Fruit fly (Drosophila melanogaster) whole organism, prepupa: ENCODE data around the gene RhoGEF4.

Experiments
- Blimp-1 ChIP-seq: fragments of 200-800 bp; sonication (Bioruptor generic); optimal IDR thresholded peaks from 3 replicates; lab custom pipeline; 2017; ENCODE audit warnings: missing biosample characterization, missing genetic modification characterization, mild to moderate bottlenecking, moderate library complexity, missing genetic modification reagents
- CG10631 ChIP-seq: fragments of 200-800 bp; sonication (Bioruptor generic); optimal IDR thresholded peaks from 2 replicates; lab custom pipeline; 2016; ENCODE audit warnings: missing biosample characterization, missing genetic modification characterization
- CG10669 ChIP-seq: fragments of 200-800 bp; sonication (Bioruptor generic); optimal IDR thresholded peaks from 3 replicates; lab custom pipeline; 2018; ENCODE audit warnings: missing biosample characterization, mild to moderate bottlenecking, missing genetic modification characterization, moderate library complexity
- CG11294 ChIP-seq: fragments of 200-800 bp; sonication (Bioruptor generic); IDR thresholded peaks from 2 replicates; pipeline ENCODE4 v1.3.6; 2022; ENCODE audit warnings: missing biosample characterization, missing genetic modification characterization
- CG11762 ChIP-seq: fragments of 200-800 bp; sonication (Bioruptor generic); optimal IDR thresholded peaks from 3 replicates; lab custom pipeline; 2016; ENCODE audit warnings: missing biosample characterization, missing genetic modification characterization; ENCODE audit not compliant: insufficient read depth
- CG11902 ChIP-seq: fragments of 200-800 bp; sonication (Bioruptor generic); optimal IDR thresholded peaks from 3 replicates; lab custom pipeline; 2016; ENCODE audit warnings: missing biosample characterization, missing genetic modification characterization
- CG1621 ChIP-seq: fragments of 200-800 bp; sonication (Bioruptor generic); optimal IDR thresholded peaks from 3 replicates; lab custom pipeline; 2018; ENCODE audit warnings: missing biosample characterization, mild to moderate bottlenecking, missing genetic modification characterization
- CG31627 ChIP-seq: fragments of 200-800 bp; sonication (Bioruptor generic); optimal IDR thresholded peaks from 3 replicates; lab custom pipeline; 2016; ENCODE audit warnings: missing biosample characterization, missing genetic modification characterization
- CG32006 ChIP-seq: fragments of 200-800 bp; sonication (Bioruptor generic); optimal IDR thresholded peaks from 3 replicates; lab custom pipeline; 2017; ENCODE audit warnings: missing biosample characterization, mild to moderate bottlenecking, missing genetic modification characterization
- CG34406 ChIP-seq: fragments of 200-800 bp; sonication (Bioruptor generic); optimal IDR thresholded peaks from 3 replicates; lab custom pipeline; 2016; ENCODE audit warnings: missing biosample characterization, missing genetic modification characterization
- CG3919 ChIP-seq: fragments of 200-800 bp; sonication (Bioruptor generic); optimal IDR thresholded peaks from 3 replicates; lab custom pipeline; 2016; ENCODE audit warnings: missing biosample characterization, missing genetic modification characterization
- CG4318 ChIP-seq: fragments of 200-800 bp; sonication (Bioruptor generic); optimal IDR thresholded peaks from 3 replicates; lab custom pipeline; 2017; ENCODE audit warnings: missing biosample characterization, mild to moderate bottlenecking, missing genetic modification characterization
- CG6163 ChIP-seq: fragments of 200-800 bp; sonication (Bioruptor generic); IDR thresholded peaks from 3 replicates; pipeline ENCODE4 v1.3.6; 2022; ENCODE audit warnings: missing biosample characterization, missing genetic modification characterization
- CG6276 ChIP-seq: fragments of 200-800 bp; sonication (Bioruptor generic); optimal IDR thresholded peaks from 2 replicates; lab custom pipeline; 2017; ENCODE audit warnings: missing biosample characterization, mild to moderate bottlenecking, missing genetic modification characterization
- CG6792 ChIP-seq: fragments of 200-800 bp; sonication (Bioruptor generic); optimal IDR thresholded peaks from 3 replicates; lab custom pipeline; 2016; ENCODE audit warnings: missing biosample characterization, missing genetic modification characterization
- CG7368 ChIP-seq: fragments of 200-800 bp; sonication (Bioruptor generic); optimal IDR thresholded peaks from 3 replicates; lab custom pipeline; 2016; ENCODE audit warnings: missing biosample characterization, missing genetic modification characterization
- CG8119 ChIP-seq: fragments of 200-800 bp; sonication (Bioruptor generic); IDR thresholded peaks from 3 replicates; pipeline ENCODE4 v1.3.6; 2022; ENCODE audit warnings: missing biosample characterization, missing genetic modification characterization
- CG8319 ChIP-seq: fragments of 200-800 bp; sonication (Bioruptor generic); optimal IDR thresholded peaks from 3 replicates; lab custom pipeline; 2016; ENCODE audit warnings: missing biosample characterization, missing genetic modification characterization
- CG9139 ChIP-seq: fragments of 200-800 bp; sonication (Bioruptor generic); optimal IDR thresholded peaks from 3 replicates; lab custom pipeline; 2017; ENCODE audit warnings: missing biosample characterization, mild to moderate bottlenecking, missing genetic modification characterization
- Eip75B ChIP-seq: fragments of 200-800 bp; sonication (Bioruptor generic); optimal IDR thresholded peaks from 3 replicates; lab custom pipeline; 2016; ENCODE audit warnings: missing biosample characterization, missing genetic modification characterization
- Eip78C ChIP-seq: fragments of 200-800 bp; sonication (Bioruptor generic); peaks from one replicate; lab custom pipeline; 2016; ENCODE audit warnings: missing biosample characterization, missing genetic modification characterization
- Ets21C ChIP-seq: fragments of 200-800 bp; sonication (Bioruptor generic); optimal IDR thresholded peaks from 3 replicates; lab custom pipeline; 2016; ENCODE audit warnings: missing biosample characterization, missing genetic modification characterization
- Ets96B ChIP-seq: fragments of 200-800 bp; optimal IDR thresholded peaks from 2 replicates; lab custom pipeline; 2019; ENCODE audit warnings: missing biosample characterization, mild to moderate bottlenecking, missing genetic modification characterization, moderate library complexity
- Hr38 ChIP-seq: sonication (Bioruptor generic); optimal IDR thresholded peaks from 2 replicates; lab custom pipeline; 2016; ENCODE audit warnings: missing biosample characterization, missing genetic modification characterization
- Lpt ChIP-seq: fragments of 200-800 bp; sonication (Bioruptor generic); optimal IDR thresholded peaks from 3 replicates; lab custom pipeline; 2016; ENCODE audit warnings: missing biosample characterization, missing genetic modification characterization
- Met ChIP-seq: fragments of 200-800 bp; sonication (Bioruptor generic); optimal IDR thresholded peaks from 3 replicates; lab custom pipeline; 2016; ENCODE audit warnings: missing biosample characterization, missing genetic modification characterization
- OdsH ChIP-seq: fragments of 200-800 bp; sonication (Bioruptor generic); optimal IDR thresholded peaks from 3 replicates; lab custom pipeline; 2016; ENCODE audit warnings: missing biosample characterization, missing genetic modification characterization
- Smox ChIP-seq: fragments of 200-800 bp; sonication (Bioruptor generic); optimal IDR thresholded peaks from 3 replicates; lab custom pipeline; 2016; ENCODE audit warnings: missing biosample characterization, missing genetic modification characterization
- Sox102F ChIP-seq: fragments of 200-800 bp; sonication (Bioruptor generic); optimal IDR thresholded peaks from 2 replicates; lab custom pipeline; 2016; ENCODE audit warnings: missing biosample characterization, mild to moderate bottlenecking, missing genetic modification characterization
- Sox14 ChIP-seq: fragments of 200-800 bp; sonication (Bioruptor generic); optimal IDR thresholded peaks from 3 replicates; lab custom pipeline; 2016; ENCODE audit warnings: missing biosample characterization, missing genetic modification characterization
- Sox15 ChIP-seq: fragments of 200-800 bp; sonication (Bioruptor generic); optimal IDR thresholded peaks from 3 replicates; lab custom pipeline; 2016; ENCODE audit warnings: missing biosample characterization, missing genetic modification characterization
- achi ChIP-seq: fragments of 200-800 bp; sonication (Bioruptor generic); optimal IDR thresholded peaks from 3 replicates; lab custom pipeline; 2016; ENCODE audit warnings: missing biosample characterization, missing genetic modification characterization
- acj6 ChIP-seq: fragments of 200-800 bp; sonication (Bioruptor generic); optimal IDR thresholded peaks from 3 replicates; lab custom pipeline; 2016; ENCODE audit warnings: missing biosample characterization, missing genetic modification characterization
- cyc ChIP-seq: fragments of 200-800 bp; sonication (Bioruptor generic); optimal IDR thresholded peaks from 3 replicates; lab custom pipeline; 2016; ENCODE audit warnings: missing biosample characterization, missing genetic modification characterization
- dac ChIP-seq: fragments of 200-800 bp; sonication (Bioruptor generic); optimal IDR thresholded peaks from 2 replicates; lab custom pipeline; 2017; ENCODE audit warnings: missing biosample characterization, mild to moderate bottlenecking, missing genetic modification characterization
- dsx ChIP-seq: fragments of 200-800 bp; optimal IDR thresholded peaks from 3 replicates; lab custom pipeline; 2019; ENCODE audit warnings: missing biosample characterization, mild to moderate bottlenecking, missing genetic modification characterization, moderate library complexity; ENCODE audit not compliant: poor library complexity, severe bottlenecking
- eg ChIP-seq: fragments of 200-800 bp; sonication (Bioruptor generic); IDR thresholded peaks from 3 replicates; pipeline ENCODE4 v1.3.6; 2022; ENCODE audit warnings: missing biosample characterization, missing genetic modification characterization
- fd59A ChIP-seq: fragments of 200-800 bp; sonication (Bioruptor generic); optimal IDR thresholded peaks from 2 replicates; lab custom pipeline; 2017; ENCODE audit warnings: missing biosample characterization, mild to moderate bottlenecking, missing genetic modification characterization, missing genetic modification reagents
- fd85E ChIP-seq: fragments of 200-800 bp; sonication (Bioruptor generic); optimal IDR thresholded peaks from 3 replicates; lab custom pipeline; 2016; ENCODE audit warnings: missing biosample characterization, missing genetic modification characterization
- fkh ChIP-seq: fragments of 200-800 bp; sonication (Bioruptor generic); optimal IDR thresholded peaks from 3 replicates; lab custom pipeline; 2017; ENCODE audit warnings: missing biosample characterization, mild to moderate bottlenecking, missing genetic modification characterization, moderate library complexity
- lz ChIP-seq: fragments of 200-800 bp; sonication (Bioruptor generic); optimal IDR thresholded peaks from 3 replicates; lab custom pipeline; 2016; ENCODE audit warnings: missing biosample characterization, missing genetic modification characterization
- net ChIP-seq: fragments of 200-800 bp; sonication (Bioruptor generic); optimal IDR thresholded peaks from 3 replicates; lab custom pipeline; 2016; ENCODE audit warnings: missing biosample characterization, missing genetic modification characterization
- pdm3 ChIP-seq: fragments of 200-800 bp; sonication (Bioruptor generic); optimal IDR thresholded peaks from 3 replicates; lab custom pipeline; 2016; ENCODE audit warnings: missing biosample characterization, missing genetic modification characterization
- salr ChIP-seq, 2 experiments: fragments of 200-800 bp; sonication (Bioruptor generic); optimal IDR thresholded peaks; 3 replicates each; lab custom pipeline; 2016 to 2018; ENCODE audit warnings: missing biosample characterization in 2 of 2, missing genetic modification characterization in 2 of 2, mild to moderate bottlenecking in 1 of 2
- spab ChIP-seq: fragments of 200-800 bp; sonication (Bioruptor generic); optimal IDR thresholded peaks from 2 replicates; lab custom pipeline; 2017; ENCODE audit warnings: missing biosample characterization, mild to moderate bottlenecking, missing genetic modification characterization, missing genetic modification reagents
- ss ChIP-seq, 2 experiments: fragments of 200-800 bp; sonication (Bioruptor generic); optimal IDR thresholded peaks; 2 replicates in 1 of 2; 3 replicates in 1 of 2; lab custom pipeline; 2017 to 2018; ENCODE audit warnings: mild to moderate bottlenecking in 2 of 2, missing biosample characterization in 2 of 2, missing genetic modification characterization in 2 of 2, moderate library complexity in 1 of 2
- svp ChIP-seq: fragments of 200-800 bp; sonication (Bioruptor generic); peaks from one replicate; lab custom pipeline; 2016; ENCODE audit warnings: missing biosample characterization, missing genetic modification characterization
- topi ChIP-seq: fragments of 200-800 bp; sonication (Bioruptor generic); optimal IDR thresholded peaks from 3 replicates; lab custom pipeline; 2016; ENCODE audit warnings: missing biosample characterization, missing genetic modification characterization
- vri ChIP-seq: fragments of 200-800 bp; sonication (Bioruptor generic); optimal IDR thresholded peaks from 3 replicates; lab custom pipeline; 2016; ENCODE audit warnings: missing biosample characterization, mild to moderate bottlenecking, missing genetic modification characterization

The RhoGEF4 gene

DNA sequence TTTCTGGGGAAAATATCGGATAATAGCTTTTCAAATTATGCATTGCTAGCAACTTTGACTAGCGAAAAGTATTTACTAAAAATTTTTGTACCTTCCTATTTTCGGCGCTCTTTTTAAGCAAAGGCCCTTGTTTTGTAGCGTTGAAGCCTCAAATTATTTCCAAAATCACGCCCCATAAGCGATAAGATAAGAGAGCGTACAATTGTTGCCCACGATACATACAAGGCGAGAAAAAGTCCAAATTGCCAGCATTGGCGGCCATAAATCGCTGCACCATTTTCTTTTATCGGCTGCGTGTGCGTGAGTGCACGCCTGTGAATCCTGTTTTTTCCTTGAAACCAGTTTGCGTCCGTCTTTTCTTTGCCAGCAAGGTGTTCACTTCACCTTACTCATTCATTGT lies 48.1 kb upstream of the RhoGEF4 start:
- no peak for TF ChIP-seq CG4318 (GFP tag; lab: Kevin White, UChicago)
- TF ChIP-seq CG1621: peak; percentile 15
- peak in 1 of 2 experiments; percentile 23 for TF ChIP-seq ss (GFP tag; optimal IDR thresholded peaks at IDR 0.05; lab: Kevin White, UChicago)

DNA sequence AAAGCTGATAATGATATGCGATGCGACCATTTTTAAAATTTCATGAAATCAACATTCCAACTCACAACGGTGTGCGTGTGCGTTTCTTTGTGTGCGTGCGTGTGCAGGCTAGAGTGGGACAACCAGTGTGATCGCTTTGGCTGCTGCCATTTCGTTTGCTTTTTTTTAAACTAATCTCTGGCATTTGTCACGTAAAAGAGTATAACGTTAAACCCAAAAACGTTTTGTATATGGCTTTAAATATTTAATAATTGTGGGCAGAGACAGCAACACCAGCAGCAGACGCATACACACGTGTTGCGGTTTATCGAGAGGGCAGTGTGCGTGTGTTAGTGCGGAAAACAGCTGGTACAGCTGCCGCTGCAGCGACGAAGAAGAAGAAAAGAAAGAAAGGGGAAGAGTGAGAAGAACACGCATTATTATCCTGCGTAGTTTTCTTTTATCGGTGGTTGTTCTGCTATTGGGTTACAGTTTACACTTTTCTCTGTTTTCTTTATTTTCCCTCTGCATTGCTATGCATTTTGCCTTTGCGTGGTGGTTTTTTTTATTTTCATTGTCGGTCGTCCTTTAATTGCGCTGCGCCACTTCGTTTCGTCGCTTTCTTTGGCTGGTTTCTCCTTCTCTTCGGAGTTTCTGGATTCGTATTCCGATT lies 47.1 kb upstream of the RhoGEF4 start:
- TF ChIP-seq CG32006 (GFP tag; lab: Kevin White, UChicago) (no peak), Sox15 (GFP tag; lab: Kevin White, UChicago) (no peak), topi (GFP tag; lab: Kevin White, UChicago) (no peak), acj6 (no peak), CG10669 (no peak), CG11294 (no peak), CG11902 (GFP tag; lab: Kevin White, UChicago) (no peak), lz (no peak), achi (GFP tag; lab: Kevin White, UChicago) (no peak), CG6163 (0 out of 3 replicates have a peak, but pooled peaks have one; percentile 28), svp (GFP tag; lab: Kevin White, UChicago) (peak; percentile 64), ss (GFP tag; optimal IDR thresholded peaks at IDR 0.05; lab: Kevin White, UChicago) (peak; percentile 9 to 49), Smox (GFP tag; lab: Kevin White, UChicago) (no peak), CG10631 (GFP tag; lab: Kevin White, UChicago) (no peak), Sox102F (GFP tag; lab: Kevin White, UChicago) (peak; percentile 1), pdm3 (GFP tag; lab: Kevin White, UChicago) (no peak), Met (no peak), vri (peak; percentile 17), CG7368 (GFP tag; lab: Kevin White, UChicago) (no peak), CG4318 (GFP tag; lab: Kevin White, UChicago) (no peak), Ets96B (tag; lab: Kevin White, UChicago) (no peak), eg (GFP tag; lab: Robert Waterston, UW) (no peak), CG6792 (GFP tag; lab: Kevin White, UChicago) (no peak), CG31627 (GFP tag; lab: Kevin White, UChicago) (no peak), dac (no peak), CG11762 (GFP tag; lab: Kevin White, UChicago) (no peak), OdsH (GFP tag; lab: Kevin White, UChicago) (no peak), CG34406 (GFP tag; lab: Kevin White, UChicago) (no peak), fd59A (GFP tag; lab: Kevin White, UChicago) (no peak), Blimp-1 (GFP tag; lab: Kevin White, UChicago) (no peak), Ets21C (GFP tag; lab: Kevin White, UChicago) (no peak), cyc (no peak), Sox14 (GFP tag; lab: Kevin White, UChicago) (peak; percentile 77), fd85E (no peak), dsx (GFP tag; lab: Kevin White, UChicago) (no peak), net (peak; percentile 15), Hr38 (GFP tag; lab: Kevin White, UChicago) (no peak), fkh (GFP tag; lab: Kevin White, UChicago) (peak; percentile 47), Eip78C (GFP tag; lab: Kevin White, UChicago) (peak; percentile 84), Lpt (GFP tag; lab: Kevin White, UChicago) (no peak), Eip75B (GFP tag; lab: Kevin White, UChicago) (peak; percentile 7), CG3919 (GFP tag; lab: Kevin White, UChicago) (no peak), CG8319 (GFP tag; lab: Kevin White, UChicago) (no peak), CG8119 (GFP tag; lab: Robert Waterston, UW) (no peak), CG6276 (GFP tag; lab: Kevin White, UChicago) (no peak), CG9139 (GFP tag; lab: Kevin White, UChicago) (no peak), salr (GFP tag; optimal IDR thresholded peaks at IDR 0.05; lab: Kevin White, UChicago) (no peak), spab (GFP tag; lab: Kevin White, UChicago) (no peak), CG1621 (no peak)
